Worm (Caenorhabditis elegans) whole organism, L2 larva: ENCODE measurements around the gene aps-2.

Source experiments
- F13H6.1 ChIP-seq: sonication (generic microtip); optimal IDR thresholded peaks from 2 replicates; lab custom pipeline; 2016; ENCODE audit warnings: missing genetic modification characterization, missing compliant biosample characterization
- R02D3.7 ChIP-seq: fragments of 150-350 bp; optimal IDR thresholded peaks from 2 replicates; lab custom pipeline; 2014; ENCODE audit warnings: missing biosample characterization, missing genetic modification characterization
- ZK546.5 ChIP-seq: sonication (generic microtip); optimal IDR thresholded peaks from 2 replicates; lab custom pipeline; 2017; ENCODE audit warnings: missing biosample characterization, missing genetic modification characterization
- alr-1 ChIP-seq: fragments of 150-350 bp; optimal IDR thresholded peaks from 2 replicates; lab custom pipeline; 2014; ENCODE audit warnings: missing biosample characterization, missing genetic modification characterization
- ama-1 ChIP-seq: fragments of 150-350 bp; optimal IDR thresholded peaks from 2 replicates; lab custom pipeline; 2018; ENCODE audit warnings: inconsistent platforms
- ceh-16 ChIP-seq: fragments of 150-350 bp; optimal IDR thresholded peaks from 2 replicates; lab custom pipeline; 2014; ENCODE audit warnings: missing biosample characterization, missing genetic modification characterization
- crh-2 ChIP-seq: sonication (generic microtip); optimal IDR thresholded peaks from 2 replicates; lab custom pipeline; 2017; ENCODE audit warnings: missing biosample characterization, missing genetic modification characterization
- elt-1 ChIP-seq: fragments of 150-350 bp; optimal IDR thresholded peaks from 2 replicates; lab custom pipeline; 2014; ENCODE audit warnings: missing biosample characterization, missing genetic modification characterization
- fos-1 ChIP-seq: fragments of 150-350 bp; optimal IDR thresholded peaks from 2 replicates; lab custom pipeline; 2014; ENCODE audit warnings: missing biosample characterization, missing genetic modification characterization
- gmeb-1 ChIP-seq: fragments of 150-350 bp; optimal IDR thresholded peaks from 2 replicates; lab custom pipeline; 2014; ENCODE audit warnings: missing biosample characterization, missing genetic modification characterization
- lin-11 ChIP-seq: fragments of 150-350 bp; sonication (generic microtip); optimal IDR thresholded peaks from 2 replicates; lab custom pipeline; 2014; ENCODE audit warnings: missing biosample characterization, missing genetic modification characterization, inconsistent platforms, mixed read lengths
- lin-39 ChIP-seq: fragments of 150-350 bp; optimal IDR thresholded peaks from 2 replicates; lab custom pipeline; 2014; ENCODE audit warnings: missing biosample characterization, missing genetic modification reagents, missing genetic modification characterization
- lsy-2 ChIP-seq, 2 experiments: fragments of 150-350 bp in 1 of 2; sonication (generic microtip) in 1 of 2; optimal IDR thresholded peaks; 2 replicates each; lab custom pipeline; 2014 to 2017; ENCODE audit warnings: missing biosample characterization in 2 of 2, missing genetic modification characterization in 2 of 2
- mbf-1 ChIP-seq: sonication (generic microtip); optimal IDR thresholded peaks from 2 replicates; lab custom pipeline; 2017; ENCODE audit warnings: missing biosample characterization, missing genetic modification characterization
- mdl-1 ChIP-seq, 2 experiments: fragments of 150-350 bp in 1 of 2; sonication (generic microtip) in 1 of 2; optimal IDR thresholded peaks; 2 replicates each; lab custom pipeline; 2017; ENCODE audit warnings: missing biosample characterization in 2 of 2, missing genetic modification characterization in 2 of 2
- nhr-10 ChIP-seq: sonication (generic microtip); optimal IDR thresholded peaks from 2 replicates; lab custom pipeline; 2017; ENCODE audit warnings: missing biosample characterization, missing genetic modification characterization
- nhr-11 ChIP-seq: fragments of 150-350 bp; optimal IDR thresholded peaks from 2 replicates; lab custom pipeline; 2014; ENCODE audit warnings: missing biosample characterization, missing genetic modification characterization
- nhr-12 ChIP-seq: fragments of 150-350 bp; optimal IDR thresholded peaks from 2 replicates; lab custom pipeline; 2014; ENCODE audit warnings: missing biosample characterization, missing genetic modification characterization
- nhr-129 ChIP-seq: fragments of 150-350 bp; optimal IDR thresholded peaks from 2 replicates; lab custom pipeline; 2014; ENCODE audit warnings: missing biosample characterization, missing genetic modification characterization
- nhr-21 ChIP-seq: fragments of 150-350 bp; optimal IDR thresholded peaks from 2 replicates; lab custom pipeline; 2014; ENCODE audit warnings: missing biosample characterization, missing genetic modification characterization
- nhr-237 ChIP-seq: fragments of 150-350 bp; optimal IDR thresholded peaks from 2 replicates; lab custom pipeline; 2014; ENCODE audit warnings: missing biosample characterization, missing genetic modification characterization
- nhr-77 ChIP-seq: fragments of 150-350 bp; optimal IDR thresholded peaks from 2 replicates; lab custom pipeline; 2014; ENCODE audit warnings: missing biosample characterization, missing genetic modification characterization
- peb-1 ChIP-seq: fragments of 150-350 bp; optimal IDR thresholded peaks from 2 replicates; lab custom pipeline; 2014; ENCODE audit warnings: missing biosample characterization, missing genetic modification characterization
- sem-4 ChIP-seq: fragments of 150-350 bp; optimal IDR thresholded peaks from 2 replicates; lab custom pipeline; 2014; ENCODE audit warnings: missing biosample characterization, missing genetic modification reagents, missing genetic modification characterization
- sma-3 ChIP-seq: sonication (generic microtip); optimal IDR thresholded peaks from 2 replicates; lab custom pipeline; 2016; ENCODE audit warnings: missing genetic modification reagents, missing genetic modification characterization, missing compliant biosample characterization
- sma-9 ChIP-seq, 2 experiments: fragments of 150-350 bp in 1 of 2; sonication (generic microtip) in 1 of 2; optimal IDR thresholded peaks; 2 replicates each; lab custom pipeline; 2014 to 2016; ENCODE audit warnings: missing genetic modification characterization in 2 of 2, mild to moderate bottlenecking in 1 of 2, missing biosample characterization in 1 of 2, missing compliant biosample characterization in 1 of 2, missing genetic modification reagents in 1 of 2, moderate library complexity in 1 of 2
- unc-55 ChIP-seq: fragments of 150-350 bp; sonication (generic microtip); optimal IDR thresholded peaks from 3 replicates; lab custom pipeline; 2014; ENCODE audit warnings: missing biosample characterization, missing genetic modification reagents, missing genetic modification characterization
- unc-62 ChIP-seq: fragments of 150-350 bp; optimal IDR thresholded peaks from 2 replicates; lab custom pipeline; 2014; ENCODE audit warnings: missing biosample characterization, missing genetic modification reagents, missing genetic modification characterization
- zag-1 ChIP-seq: fragments of 150-350 bp; optimal IDR thresholded peaks from 2 replicates; lab custom pipeline; 2014; ENCODE audit warnings: missing biosample characterization, missing genetic modification characterization
- ztf-1 ChIP-seq: fragments of 200-800 bp; sonication (Bioruptor generic); conservative IDR thresholded peaks from 2 replicates; pipeline ENCODE4 v1.3.6; 2022; ENCODE audit warnings: missing genetic modification characterization, missing compliant biosample characterization
- ztf-11 ChIP-seq: sonication (generic microtip); optimal IDR thresholded peaks from 2 replicates; lab custom pipeline; 2017; ENCODE audit warnings: missing biosample characterization, missing genetic modification characterization
- ztf-4 ChIP-seq: fragments of 150-350 bp; optimal IDR thresholded peaks from 2 replicates; lab custom pipeline; 2014; ENCODE audit warnings: missing biosample characterization, missing genetic modification characterization

Gene aps-2

DNA sequence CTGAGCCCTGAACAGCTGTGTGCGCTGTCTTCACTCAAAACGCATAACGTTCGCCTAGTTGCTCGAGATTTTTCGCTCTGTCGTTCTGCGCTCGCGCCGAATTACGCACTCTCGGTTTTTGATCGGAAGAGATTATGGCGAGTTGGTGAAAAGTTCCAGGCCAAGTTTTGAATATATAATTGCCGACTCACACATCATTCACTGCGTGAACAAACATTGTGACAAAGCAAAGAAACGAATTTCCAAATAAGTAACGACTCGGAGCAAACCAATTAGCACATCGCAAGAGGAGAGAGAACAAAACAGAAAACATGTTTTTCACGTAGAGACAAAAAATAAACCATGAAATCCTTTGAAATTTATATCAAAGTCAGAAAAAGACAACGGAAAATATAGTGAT lies 22.7 kb upstream of the aps-2 start:
- no peak for TF ChIP-seq mdl-1 (tag; optimal IDR thresholded peaks at IDR 0.05; lab: Kevin White, UChicago)
- TF ChIP-seq nhr-237 (tag; lab: Kevin White, UChicago): no peak
- no peak for TF ChIP-seq R02D3.7 (tag; lab: Kevin White, UChicago)
- TF ChIP-seq sem-4 (tag; lab: Kevin White, UChicago): no peak
- TF ChIP-seq nhr-129 (tag; lab: Kevin White, UChicago): no peak
- TF ChIP-seq nhr-77 (tag; lab: Kevin White, UChicago): no peak
- no peak for TF ChIP-seq peb-1 (tag; lab: Kevin White, UChicago)
- no peak for TF ChIP-seq F13H6.1 (tag; lab: Kevin White, UChicago)
- no peak for TF ChIP-seq ztf-1 (GFP tag; lab: Robert Waterston, UW)
- TF ChIP-seq nhr-21 (tag; lab: Kevin White, UChicago): no peak
- TF ChIP-seq zag-1: no peak
- no peak for TF ChIP-seq gmeb-1 (tag; lab: Kevin White, UChicago)
- no peak for TF ChIP-seq lin-11 (tag; lab: Kevin White, UChicago)
- no peak for TF ChIP-seq ztf-4 (tag; lab: Kevin White, UChicago)
- no peak for TF ChIP-seq elt-1 (tag; lab: Kevin White, UChicago)

DNA sequence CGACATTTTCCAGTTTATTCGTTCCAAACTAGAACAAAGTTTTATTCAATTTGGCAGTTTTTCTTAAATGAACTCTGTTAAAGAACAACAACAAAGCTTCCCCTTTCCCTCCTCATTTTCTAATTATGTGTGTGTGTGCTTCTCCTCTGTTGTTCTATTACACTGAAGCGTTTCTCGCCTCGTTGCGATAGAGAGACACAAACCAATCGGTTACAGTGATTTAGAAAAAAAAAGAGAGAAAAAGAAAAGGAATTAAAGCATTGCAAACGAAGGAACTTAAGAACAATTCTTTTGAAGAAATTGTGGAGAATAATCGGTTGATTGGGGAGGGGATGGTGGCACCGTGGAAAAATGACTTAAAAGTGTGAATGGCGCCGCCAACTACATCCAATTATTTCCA lies 20.5 kb upstream of the aps-2 start, which contains the start of gene cest-26:
TSS of gene cest-26 (minus strand) at position 101 of the 400 bp plus-strand sequence.
- TF ChIP-seq nhr-11 (no peak), crh-2 (tag; lab: Kevin White, UChicago) (peak; percentile 12), unc-62 (GFP tag; lab: Kevin White, UChicago) (no peak), gmeb-1 (tag; lab: Kevin White, UChicago) (no peak), nhr-21 (tag; lab: Kevin White, UChicago) (no peak), sma-9 (GFP tag; optimal IDR thresholded peaks at IDR 0.05; lab: Kevin White, UChicago) (no peak), sma-9 (tag; optimal IDR thresholded peaks at IDR 0.05; lab: Kevin White, UChicago) (no peak), fos-1 (tag; lab: Kevin White, UChicago) (peak; percentile 20)

DNA sequence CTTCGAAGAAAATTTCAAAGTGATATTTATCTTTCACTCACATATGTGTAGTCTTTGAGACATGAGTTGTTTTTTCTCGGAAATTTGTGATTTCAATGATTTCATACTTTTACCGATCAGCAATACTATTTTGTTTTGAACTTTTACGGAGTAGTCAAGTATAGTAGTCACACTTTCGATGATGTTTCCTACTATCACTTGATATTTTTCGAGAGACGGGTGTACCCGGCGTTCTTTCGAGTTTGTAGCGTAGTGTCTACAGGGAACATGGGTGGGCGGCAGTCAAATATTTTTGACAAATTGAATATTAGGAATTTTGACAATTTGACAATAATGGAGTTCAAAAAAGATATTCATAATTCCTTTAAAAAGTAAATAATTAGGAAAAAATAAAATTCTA lies 19.2 kb upstream of the aps-2 start:
- TF ChIP-seq sma-3 (GFP tag; lab: Kevin White, UChicago) (no peak), unc-55 (no peak), ZK546.5 (no peak), ceh-16 (tag; lab: Kevin White, UChicago) (no peak), lsy-2 (tag; optimal IDR thresholded peaks at IDR 0.05; lab: Kevin White, UChicago) (no peak), nhr-129 (tag; lab: Kevin White, UChicago) (no peak)
- TF ChIP-seq, all 48 proteins: peak for 0

DNA sequence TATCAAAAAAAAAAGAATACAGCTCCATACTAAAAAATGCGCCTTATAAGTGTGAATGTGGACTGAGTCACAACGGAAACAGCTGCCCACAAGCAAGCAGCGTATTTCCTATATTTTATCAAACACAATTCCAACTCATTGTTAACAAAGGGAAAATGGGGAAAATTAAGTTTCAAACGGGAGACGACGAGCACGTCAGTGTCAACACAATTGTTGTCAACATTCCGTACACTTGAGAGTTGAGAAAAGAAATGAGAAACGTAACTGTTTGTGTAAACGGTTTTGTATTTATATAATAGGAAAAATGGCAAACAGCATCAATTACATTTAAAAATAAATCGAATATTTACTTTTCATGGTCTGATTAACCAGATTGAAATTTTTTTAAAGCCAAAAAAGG lies 18.5 kb upstream of the aps-2 start:
- TF ChIP-seq alr-1 (tag; lab: Kevin White, UChicago) (no peak), fos-1 (tag; lab: Kevin White, UChicago) (peak; percentile 29), unc-62 (GFP tag; lab: Kevin White, UChicago) (no peak), nhr-10 (tag; lab: Kevin White, UChicago) (no peak), nhr-237 (tag; lab: Kevin White, UChicago) (no peak), lin-39 (tag; lab: Kevin White, UChicago) (no peak), sma-3 (GFP tag; lab: Kevin White, UChicago) (no peak), F13H6.1 (tag; lab: Kevin White, UChicago) (peak; percentile 2)

DNA sequence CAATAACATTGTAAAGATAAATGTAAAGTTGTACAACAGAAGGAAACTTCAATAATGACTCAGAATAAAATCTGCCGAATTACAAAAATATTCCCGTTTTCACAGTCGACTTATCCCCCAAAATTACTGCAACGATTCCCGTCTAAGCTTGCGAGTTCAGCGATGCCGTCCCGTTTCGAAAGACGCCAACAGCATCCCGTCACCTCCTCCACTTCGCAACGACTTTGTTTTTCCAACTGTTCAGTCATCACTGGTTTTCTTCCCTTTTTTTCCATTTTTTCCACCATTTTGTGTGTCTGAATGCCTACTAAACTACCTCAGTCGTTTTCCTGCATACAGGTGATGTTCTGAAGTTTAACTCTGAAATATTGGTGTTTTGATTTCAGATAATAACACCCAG lies 17.4 kb upstream of the aps-2 start, which contains the start of gene F15A8.1:
TSS of gene F15A8.1 (plus strand) at position 301 of the 400 bp plus-strand sequence.
- no peak for TF ChIP-seq ZK546.5
- TF ChIP-seq elt-1 (tag; lab: Kevin White, UChicago): no peak
- TF ChIP-seq lin-39 (tag; lab: Kevin White, UChicago): no peak
- no peak for TF ChIP-seq unc-62 (GFP tag; lab: Kevin White, UChicago)
- no peak for TF ChIP-seq lsy-2 (tag; optimal IDR thresholded peaks at IDR 0.05; lab: Kevin White, UChicago)
- no peak for TF ChIP-seq nhr-12 (tag; lab: Kevin White, UChicago)
- TF ChIP-seq unc-55: no peak
- TF ChIP-seq alr-1 (tag; lab: Kevin White, UChicago): no peak
- TF ChIP-seq mbf-1 (tag; lab: Kevin White, UChicago): no peak
- no peak for TF ChIP-seq ztf-11 (tag; lab: Kevin White, UChicago)
- no peak for TF ChIP-seq ama-1 (lab: Kevin White, UChicago)
